Fruit fly (Drosophila melanogaster) whole organism, pupa: ENCODE data around the gene PsGEF.

ENCODE experiments used
- CG17806 ChIP-seq: fragments of 200-800 bp; sonication (Bioruptor generic); optimal IDR thresholded peaks from 2 replicates; lab custom pipeline; 2018; ENCODE audit warnings: missing biosample characterization, mild to moderate bottlenecking, missing genetic modification characterization, moderate library complexity
- Snoo ChIP-seq: fragments of 200-800 bp; sonication (Bioruptor generic); optimal IDR thresholded peaks from 3 replicates; lab custom pipeline; 2017; ENCODE audit warnings: missing biosample characterization, mild to moderate bottlenecking, missing genetic modification characterization, inconsistent platforms

- TF ChIP-seq Snoo (no peak), CG17806 (tag; lab: Kevin White, UChicago) (no peak)
Measured at dm6 chrX:2354169-2354568, 33.3 kb downstream of the PsGEF start.
